Fruit fly (Drosophila melanogaster) whole organism, embryonic: ENCODE results near the gene CG33269.

Experiments used
- Abd-B ChIP-seq: fragments of 200-800 bp; sonication (Bioruptor generic); optimal IDR thresholded peaks from 2 replicates; lab custom pipeline; 2018; ENCODE audit warnings: missing biosample characterization, mild to moderate bottlenecking, missing genetic modification characterization, moderate library complexity
- Adf1 ChIP-seq: fragments of 200-800 bp; sonication (Bioruptor generic); IDR thresholded peaks from 2 replicates; pipeline ENCODE4 v1.3.6; 2022; ENCODE audit warnings: missing biosample characterization, missing genetic modification characterization
- Antp ChIP-seq: fragments of 200-800 bp; sonication (Bioruptor generic); optimal IDR thresholded peaks from 3 replicates; lab custom pipeline; 2016; ENCODE audit warnings: missing biosample characterization, missing genetic modification characterization
- Asciz ChIP-seq: fragments of 200-800 bp; sonication (Bioruptor generic); optimal IDR thresholded peaks from 2 replicates; lab custom pipeline; 2017; ENCODE audit warnings: missing biosample characterization, mild to moderate bottlenecking, missing genetic modification characterization, missing genetic modification reagents
- B-H1 ChIP-seq: fragments of 200-800 bp; sonication (Bioruptor generic); IDR thresholded peaks from 3 replicates; pipeline ENCODE4 v1.3.6; 2022; ENCODE audit warnings: missing biosample characterization, missing genetic modification characterization
- CG12299 ChIP-seq: fragments of 200-800 bp; sonication (Bioruptor generic); optimal IDR thresholded peaks from 2 replicates; lab custom pipeline; 2018; ENCODE audit warnings: missing biosample characterization, mild to moderate bottlenecking, missing genetic modification characterization
- CG17912 ChIP-seq: fragments of 200-800 bp; sonication (Bioruptor generic); optimal IDR thresholded peaks from 2 replicates; lab custom pipeline; 2018; ENCODE audit warnings: missing biosample characterization, mild to moderate bottlenecking, missing genetic modification characterization
- CG1832 ChIP-seq: fragments of 200-800 bp; sonication (Bioruptor generic); optimal IDR thresholded peaks from 2 replicates; lab custom pipeline; 2017; ENCODE audit warnings: missing biosample characterization, mild to moderate bottlenecking, missing genetic modification characterization, inconsistent platforms
- CG18476 ChIP-seq: fragments of 200-800 bp; sonication (Bioruptor generic); optimal IDR thresholded peaks from 2 replicates; lab custom pipeline; 2016; ENCODE audit warnings: missing biosample characterization, mild to moderate bottlenecking, missing genetic modification characterization
- CG32772 ChIP-seq: fragments of 200-800 bp; sonication (Bioruptor generic); IDR thresholded peaks from 2 replicates; pipeline ENCODE4 v1.3.6; 2022; ENCODE audit warnings: missing biosample characterization, missing genetic modification characterization
- CG3407 ChIP-seq: fragments of 200-800 bp; sonication (Bioruptor generic); optimal IDR thresholded peaks from 2 replicates; lab custom pipeline; 2018; ENCODE audit warnings: missing biosample characterization, mild to moderate bottlenecking, missing genetic modification characterization
- CG34422 ChIP-seq: fragments of 200-800 bp; sonication (Bioruptor generic); IDR thresholded peaks from 3 replicates; pipeline ENCODE4 v1.3.6; 2022; ENCODE audit warnings: missing biosample characterization, missing genetic modification characterization
- CG7556 ChIP-seq: fragments of 200-800 bp; sonication (Bioruptor generic); optimal IDR thresholded peaks from 2 replicates; lab custom pipeline; 2017; ENCODE audit warnings: missing biosample characterization, mild to moderate bottlenecking, missing genetic modification characterization
- CG9609 ChIP-seq: fragments of 200-800 bp; sonication (Bioruptor generic); optimal IDR thresholded peaks from 3 replicates; lab custom pipeline; 2016; ENCODE audit warnings: missing biosample characterization, missing genetic modification characterization
- CG9797 ChIP-seq: fragments of 200-800 bp; sonication (Bioruptor generic); optimal IDR thresholded peaks from 3 replicates; lab custom pipeline; 2018; ENCODE audit warnings: missing biosample characterization, mild to moderate bottlenecking, missing genetic modification characterization
- Fer2 ChIP-seq: fragments of 200-800 bp; sonication (Bioruptor generic); optimal IDR thresholded peaks from 2 replicates; lab custom pipeline; 2018; ENCODE audit warnings: missing biosample characterization, mild to moderate bottlenecking, missing genetic modification characterization, moderate library complexity
- NC2β ChIP-seq: fragments of 200-800 bp; sonication (Bioruptor generic); optimal IDR thresholded peaks from 2 replicates; lab custom pipeline; 2016; ENCODE audit warnings: missing biosample characterization, missing genetic modification characterization
- Nf-YA ChIP-seq: fragments of 200-800 bp; sonication (Bioruptor generic); IDR thresholded peaks from 2 replicates; pipeline ENCODE4 v1.3.6; 2022; ENCODE audit warnings: missing biosample characterization, missing genetic modification characterization
- Opbp ChIP-seq: fragments of 200-800 bp; sonication (Bioruptor generic); IDR thresholded peaks from 3 replicates; pipeline ENCODE4 v1.3.6; 2022; ENCODE audit warnings: missing biosample characterization, missing genetic modification characterization; ENCODE audit not compliant: partially characterized antibody
- Rfx ChIP-seq: fragments of 200-800 bp; sonication (Bioruptor generic); IDR thresholded peaks from 2 replicates; pipeline ENCODE4 v1.3.6; 2022; ENCODE audit warnings: missing biosample characterization, missing genetic modification characterization
- Sry-β ChIP-seq: fragments of 200-800 bp; sonication (Bioruptor generic); optimal IDR thresholded peaks from 2 replicates; lab custom pipeline; 2018; ENCODE audit warnings: missing biosample characterization, mild to moderate bottlenecking, missing genetic modification characterization, moderate library complexity
- Sry-δ ChIP-seq: fragments of 200-800 bp; sonication (Bioruptor generic); optimal IDR thresholded peaks from 2 replicates; lab custom pipeline; 2016; ENCODE audit warnings: missing biosample characterization, missing genetic modification characterization
- TFAM ChIP-seq: fragments of 200-800 bp; sonication (Bioruptor generic); optimal IDR thresholded peaks from 2 replicates; lab custom pipeline; 2017; ENCODE audit warnings: missing biosample characterization, missing genetic modification characterization, inconsistent platforms
- YL-1 ChIP-seq: fragments of 200-800 bp; sonication (Bioruptor generic); optimal IDR thresholded peaks from 3 replicates; lab custom pipeline; 2017; ENCODE audit warnings: missing biosample characterization, mild to moderate bottlenecking, missing genetic modification characterization
- ab ChIP-seq: fragments of 200-800 bp; sonication (Bioruptor generic); optimal IDR thresholded peaks from 2 replicates; lab custom pipeline; 2016; ENCODE audit warnings: missing biosample characterization, missing genetic modification characterization
- ac ChIP-seq: fragments of 200-800 bp; sonication (Bioruptor generic); optimal IDR thresholded peaks from 3 replicates; lab custom pipeline; 2017; ENCODE audit warnings: missing biosample characterization, mild to moderate bottlenecking, missing genetic modification characterization
- bcd ChIP-seq: fragments of 200-800 bp; sonication (Bioruptor generic); optimal IDR thresholded peaks from 2 replicates; lab custom pipeline; 2017; ENCODE audit warnings: missing biosample characterization, mild to moderate bottlenecking, missing genetic modification characterization
- cas ChIP-seq: fragments of 200-800 bp; sonication (Bioruptor generic); IDR thresholded peaks from 2 replicates; pipeline ENCODE4 v1.3.6; 2022; ENCODE audit warnings: missing biosample characterization, missing genetic modification characterization
- chinmo ChIP-seq: fragments of 200-800 bp; sonication (Bioruptor generic); IDR thresholded peaks from 4 replicates; pipeline ENCODE4 v1.3.6; 2022; ENCODE audit warnings: missing biosample characterization, missing genetic modification characterization; ENCODE audit not compliant: partially characterized antibody
- crc ChIP-seq: fragments of 200-800 bp; sonication (Bioruptor generic); optimal IDR thresholded peaks from 2 replicates; lab custom pipeline; 2016; ENCODE audit warnings: missing biosample characterization, missing genetic modification characterization
- dysf ChIP-seq: fragments of 200-800 bp; sonication (Bioruptor generic); IDR thresholded peaks from 3 replicates; pipeline ENCODE4 v1.3.6; 2022; ENCODE audit warnings: missing biosample characterization, missing genetic modification characterization
- exex ChIP-seq: fragments of 200-800 bp; sonication (Bioruptor generic); optimal IDR thresholded peaks from 4 replicates; lab custom pipeline; 2018; ENCODE audit warnings: missing biosample characterization, mild to moderate bottlenecking, missing genetic modification characterization, moderate library complexity
- eyg ChIP-seq: fragments of 200-800 bp; sonication (Bioruptor generic); optimal IDR thresholded peaks from 3 replicates; lab custom pipeline; 2016; ENCODE audit warnings: missing biosample characterization, missing genetic modification characterization
- grau ChIP-seq: fragments of 200-800 bp; optimal IDR thresholded peaks from 3 replicates; lab custom pipeline; 2019; ENCODE audit warnings: missing biosample characterization, mild to moderate bottlenecking, missing genetic modification characterization, moderate library complexity
- h ChIP-seq: fragments of >200 bp; optimal IDR thresholded peaks from 2 replicates; lab custom pipeline; 2017
- jigr1 ChIP-seq: fragments of 200-800 bp; sonication (Bioruptor generic); IDR thresholded peaks from 3 replicates; pipeline ENCODE4 v1.3.6; 2022; ENCODE audit warnings: missing biosample characterization, missing genetic modification characterization
- jing ChIP-seq: fragments of 200-800 bp; sonication (Bioruptor generic); optimal IDR thresholded peaks from 2 replicates; lab custom pipeline; 2018; ENCODE audit warnings: missing biosample characterization, mild to moderate bottlenecking, missing genetic modification characterization
- jumu ChIP-seq: fragments of 200-800 bp; sonication (Bioruptor generic); optimal IDR thresholded peaks from 3 replicates; lab custom pipeline; 2016; ENCODE audit warnings: missing biosample characterization, missing genetic modification characterization
- lbe ChIP-seq: fragments of 200-800 bp; sonication (Bioruptor generic); optimal IDR thresholded peaks from 2 replicates; lab custom pipeline; 2016; ENCODE audit warnings: missing biosample characterization, mild to moderate bottlenecking, missing genetic modification characterization
- lola ChIP-seq, 3 experiments: fragments of >200 bp in 2 of 3; fragments of 200-800 bp in 1 of 3; sonication (Bioruptor generic) in 1 of 3; optimal IDR thresholded peaks; 2 replicates each; lab custom pipeline; 2017 to 2019; ENCODE audit warnings: missing biosample characterization in 3 of 3, missing genetic modification characterization in 3 of 3, mild to moderate bottlenecking in 1 of 3, moderate library complexity in 1 of 3
- lov ChIP-seq, 2 experiments: fragments of 200-800 bp in 1 of 2; fragments of >200 bp in 1 of 2; sonication (Bioruptor generic) in 1 of 2; IDR thresholded peaks in 1 of 2; optimal IDR thresholded peaks in 1 of 2; 2 replicates in 1 of 2; 3 replicates in 1 of 2; pipeline versions ENCODE4 v1.3.6 to Lab custom; 2017 to 2022; ENCODE audit warnings: missing biosample characterization in 1 of 2, missing genetic modification characterization in 1 of 2
- ro ChIP-seq: fragments of 200-800 bp; sonication (Bioruptor generic); IDR thresholded peaks from 2 replicates; pipeline ENCODE4 v1.3.6; 2022; ENCODE audit warnings: missing biosample characterization, missing genetic modification characterization
- sc ChIP-seq, 3 experiments: fragments of >200 bp in 2 of 3; fragments of 200-800 bp in 1 of 3; sonication (Bioruptor generic) in 1 of 3; optimal IDR thresholded peaks; 2 replicates in 2 of 3; 3 replicates in 1 of 3; lab custom pipeline; 2017; ENCODE audit warnings: mild to moderate bottlenecking in 1 of 3, missing biosample characterization in 1 of 3, missing genetic modification characterization in 1 of 3, missing genetic modification reagents in 1 of 3
- schlank ChIP-seq: fragments of 200-800 bp; sonication (Bioruptor generic); optimal IDR thresholded peaks from 2 replicates; lab custom pipeline; 2018; ENCODE audit warnings: missing biosample characterization, mild to moderate bottlenecking, missing genetic modification characterization
- tio ChIP-seq: fragments of 200-800 bp; sonication (Bioruptor generic); optimal IDR thresholded peaks from 2 replicates; lab custom pipeline; 2017; ENCODE audit warnings: missing biosample characterization, missing genetic modification characterization, inconsistent platforms
- unc-4 ChIP-seq: fragments of 200-800 bp; sonication (Bioruptor generic); IDR thresholded peaks from 2 replicates; pipeline ENCODE4 v1.3.6; 2022; ENCODE audit warnings: missing biosample characterization, missing genetic modification characterization; ENCODE audit not compliant: partially characterized antibody
- zen2 ChIP-seq: fragments of 200-800 bp; sonication (Bioruptor generic); IDR thresholded peaks from 3 replicates; pipeline ENCODE4 v1.3.6; 2022; ENCODE audit warnings: missing biosample characterization, missing genetic modification characterization; ENCODE audit not compliant: partially characterized antibody

CG33269 gene

dm6 chr3L:11587720-11588580 lies 6.0 kb upstream of the CG33269 start, which contains the start of gene rt (continued):
- TF ChIP-seq ab (GFP tag; lab: Kevin White, UChicago) (no peak), Adf1 (GFP tag; lab: Robert Waterston, UW) (0 out of 2 replicates have a peak, but pooled peaks have one; percentile 20), tio (GFP tag; lab: Kevin White, UChicago) (peak; percentile 42), Abd-B (GFP tag; lab: Kevin White, UChicago) (no peak), CG32772 (GFP tag; lab: Robert Waterston, UW) (0 out of 2 replicates have a peak, but pooled peaks have one; percentile 27), CG9609 (no peak), CG17912 (no peak), lola (GFP tag; optimal IDR thresholded peaks at IDR 0.05; lab: Kevin White, UChicago) (peak in 1 of 3 experiments; percentile 85), Asciz (GFP tag; lab: Kevin White, UChicago) (peak; percentile 24), Fer2 (tag; lab: Kevin White, UChicago) (no peak), Nf-YA (peak; percentile 58; the same call in 1 of the 2 replicates), CG12299 (no peak), jigr1 (GFP tag; lab: Robert Waterston, UW) (peak; percentile 49; the same call in 1 of the 3 replicates), sc (optimal IDR thresholded peaks at IDR 0.05; lab: Kevin White, UChicago) (no peak), sc (GFP tag; optimal IDR thresholded peaks at IDR 0.05; lab: Kevin White, UChicago) (peak; percentile 47), h (lab: Kevin White, UChicago) (no peak), zen2 (no peak), ac (GFP tag; lab: Kevin White, UChicago) (no peak), Sry-β (GFP tag; lab: Kevin White, UChicago) (peak; percentile 85), lbe (GFP tag; lab: Kevin White, UChicago) (peak; percentile 26), CG3407 (peak; percentile 68), CG18476 (GFP tag; lab: Kevin White, UChicago) (peak; percentile 36), ro (GFP tag; lab: Robert Waterston, UW) (no peak), grau (tag; lab: Kevin White, UChicago) (peak; percentile 62), Sry-δ (GFP tag; lab: Kevin White, UChicago) (no peak), exex (tag; lab: Kevin White, UChicago) (no peak), crc (GFP tag; lab: Kevin White, UChicago) (no peak), cas (no peak), unc-4 (GFP tag; lab: Robert Waterston, UW) (no peak), CG1832 (no peak), Antp (GFP tag; lab: Kevin White, UChicago) (no peak), CG7556 (GFP tag; lab: Kevin White, UChicago) (peak; percentile 58), B-H1 (GFP tag; lab: Robert Waterston, UW) (peak; percentile 26; the same call in 1 of the 3 replicates), dysf (GFP tag; lab: Robert Waterston, UW) (peak; percentile 66; the same call in 2 of the 3 replicates), TFAM (GFP tag; lab: Kevin White, UChicago) (no peak), schlank (no peak), jumu (GFP tag; lab: Kevin White, UChicago) (no peak), bcd (GFP tag; lab: Kevin White, UChicago) (peak; percentile 24), YL-1 (GFP tag; lab: Kevin White, UChicago) (no peak), Opbp (GFP tag; lab: Robert Waterston, UW) (no peak), lov (optimal IDR thresholded peaks at IDR 0.05; lab: Kevin White, UChicago) (no peak), lov (GFP tag; IDR thresholded peaks at IDR 0.05; lab: Robert Waterston, UW) (no peak), jing (GFP tag; lab: Kevin White, UChicago) (peak; percentile 5), Rfx (GFP tag; lab: Robert Waterston, UW) (peak; percentile 44; the same call in 1 of the 2 replicates), eyg (GFP tag; lab: Kevin White, UChicago) (no peak), CG34422 (peak; percentile 28; the same call in 1 of the 3 replicates), CG9797 (GFP tag; lab: Kevin White, UChicago) (no peak), chinmo (0 out of 4 replicates have a peak, but pooled peaks have one; percentile 29), NC2β (GFP tag; lab: Kevin White, UChicago) (peak; percentile 38)
